Worm (Caenorhabditis elegans): ENCODE data around the gene fbxa-7.

ce11 chrIII:2212343-2212742, 38.9 kb downstream of the fbxa-7 start:
- TF ChIP-seq unc-62 (GFP tag; optimal IDR thresholded peaks at IDR 0.05) (no peak), nhr-12 (tag; optimal IDR thresholded peaks at IDR 0.05) (no peak), nhr-76 (tag; optimal IDR thresholded peaks at IDR 0.05) (no peak), mab-5 (tag; optimal IDR thresholded peaks at IDR 0.05) (no peak), ham-2 (GFP tag; optimal IDR thresholded peaks at IDR 0.05) (no peak), mep-1 (tag; optimal IDR thresholded peaks at IDR 0.05) (no peak), elt-1 (tag; optimal IDR thresholded peaks at IDR 0.05; ENCODE audit: borderline replicate concordance, insufficient read depth) (no peak), ztf-11 (tag; optimal IDR thresholded peaks at IDR 0.05) (no peak), ceh-39 (tag; optimal IDR thresholded peaks at IDR 0.05) (no peak), nhr-237 (tag; optimal IDR thresholded peaks at IDR 0.05) (no peak), zip-8 (tag; optimal IDR thresholded peaks at IDR 0.05) (no peak), sptf-1 (tag; optimal IDR thresholded peaks at IDR 0.05) (no peak)
